Worm (Caenorhabditis elegans) whole organism, late embryonic: ENCODE results near the gene ZK177.9.

ENCODE experiments used
- F13H6.1 ChIP-seq: sonication (generic microtip); optimal IDR thresholded peaks from 2 replicates; lab custom pipeline; 2016; ENCODE audit warnings: missing genetic modification characterization, missing compliant biosample characterization
- K09A11.1 ChIP-seq: sonication (generic microtip); optimal IDR thresholded peaks from 2 replicates; lab custom pipeline; 2017; ENCODE audit warnings: antibody characterized with exemption, mild to moderate bottlenecking, missing genetic modification characterization, missing compliant biosample characterization; ENCODE audit not compliant: insufficient read depth
- ama-1 ChIP-seq: fragments of 150-350 bp; optimal IDR thresholded peaks from 2 replicates; lab custom pipeline; 2014
- ceh-14 ChIP-seq: sonication (generic microtip); optimal IDR thresholded peaks from 2 replicates; lab custom pipeline; 2016; ENCODE audit warnings: missing genotype, missing genetic modification characterization, missing compliant biosample characterization
- ceh-18 ChIP-seq: sonication (generic microtip); optimal IDR thresholded peaks from 2 replicates; lab custom pipeline; 2016; ENCODE audit warnings: missing genetic modification characterization, missing compliant biosample characterization
- ceh-2 ChIP-seq: sonication (generic microtip); optimal IDR thresholded peaks from 2 replicates; lab custom pipeline; 2016; ENCODE audit warnings: missing genotype, missing genetic modification characterization, missing compliant biosample characterization
- ceh-22 ChIP-seq: sonication (generic microtip); optimal IDR thresholded peaks from 2 replicates; lab custom pipeline; 2017; ENCODE audit warnings: missing biosample characterization, missing genetic modification characterization
- ceh-24 ChIP-seq: sonication (generic microtip); optimal IDR thresholded peaks from 2 replicates; lab custom pipeline; 2016; ENCODE audit warnings: mild to moderate bottlenecking, missing genetic modification characterization, missing compliant biosample characterization
- ceh-30 ChIP-seq: fragments of 150-350 bp; optimal IDR thresholded peaks from 2 replicates; lab custom pipeline; 2014; ENCODE audit warnings: missing biosample characterization, missing genetic modification characterization
- ceh-31 ChIP-seq: sonication (generic microtip); optimal IDR thresholded peaks from 2 replicates; lab custom pipeline; 2016; ENCODE audit warnings: missing genetic modification characterization, missing compliant biosample characterization
- ceh-34 ChIP-seq: sonication (generic microtip); optimal IDR thresholded peaks from 2 replicates; lab custom pipeline; 2016; ENCODE audit warnings: mild to moderate bottlenecking, missing genetic modification characterization, missing compliant biosample characterization
- ceh-48 ChIP-seq: sonication (generic microtip); optimal IDR thresholded peaks from 2 replicates; lab custom pipeline; 2016; ENCODE audit warnings: missing genetic modification characterization, inconsistent platforms, missing compliant biosample characterization
- ceh-6 ChIP-seq: fragments of 200-800 bp; sonication (Bioruptor generic); optimal IDR thresholded peaks from 2 replicates; lab custom pipeline; 2018; ENCODE audit warnings: mild to moderate bottlenecking, missing genetic modification characterization, missing compliant biosample characterization
- ceh-9 ChIP-seq: sonication (generic microtip); optimal IDR thresholded peaks from 2 replicates; lab custom pipeline; 2016; ENCODE audit warnings: mild to moderate bottlenecking, missing genetic modification characterization, inconsistent platforms, missing compliant biosample characterization
- che-1 ChIP-seq: sonication (generic microtip); optimal IDR thresholded peaks from 2 replicates; lab custom pipeline; 2016; ENCODE audit warnings: mild to moderate bottlenecking, missing genetic modification characterization, missing compliant biosample characterization
- dmd-4 ChIP-seq: sonication (generic microtip); optimal IDR thresholded peaks from 2 replicates; lab custom pipeline; 2016; ENCODE audit warnings: borderline replicate concordance, missing genetic modification characterization, missing compliant biosample characterization
- elt-2 ChIP-seq: sonication (generic microtip); optimal IDR thresholded peaks from 2 replicates; lab custom pipeline; 2016; ENCODE audit warnings: missing genetic modification reagents, missing genetic modification characterization, missing compliant biosample characterization
- elt-4 ChIP-seq: sonication (generic microtip); optimal IDR thresholded peaks from 2 replicates; lab custom pipeline; 2016; ENCODE audit warnings: missing genetic modification characterization, missing compliant biosample characterization
- ets-4 ChIP-seq: sonication (generic microtip); optimal IDR thresholded peaks from 2 replicates; lab custom pipeline; 2016; ENCODE audit warnings: missing genetic modification characterization, missing compliant biosample characterization
- fax-1 ChIP-seq: sonication (generic microtip); optimal IDR thresholded peaks from 2 replicates; lab custom pipeline; 2016; ENCODE audit warnings: missing genotype, missing genetic modification characterization, missing compliant biosample characterization
- hlh-15 ChIP-seq: sonication (generic microtip); optimal IDR thresholded peaks from 2 replicates; lab custom pipeline; 2016; ENCODE audit warnings: missing genetic modification characterization, missing compliant biosample characterization
- hlh-8 ChIP-seq: sonication (generic microtip); optimal IDR thresholded peaks from 2 replicates; lab custom pipeline; 2016; ENCODE audit warnings: missing genotype, missing genetic modification characterization, missing compliant biosample characterization
- lim-6 ChIP-seq: sonication (generic microtip); optimal IDR thresholded peaks from 2 replicates; lab custom pipeline; 2016; ENCODE audit warnings: missing genetic modification characterization, missing compliant biosample characterization
- nhr-11 ChIP-seq: fragments of 150-350 bp; optimal IDR thresholded peaks from 2 replicates; lab custom pipeline; 2014; ENCODE audit warnings: missing biosample characterization, missing genetic modification characterization
- npax-4 ChIP-seq: sonication (generic microtip); optimal IDR thresholded peaks from 2 replicates; lab custom pipeline; 2016; ENCODE audit warnings: missing genetic modification characterization, missing compliant biosample characterization
- odd-2 ChIP-seq: sonication (generic microtip); optimal IDR thresholded peaks from 2 replicates; lab custom pipeline; 2017; ENCODE audit warnings: antibody characterized with exemption, mild to moderate bottlenecking, missing genetic modification characterization, missing compliant biosample characterization
- pax-1 ChIP-seq: fragments of 150-350 bp; optimal IDR thresholded peaks from 2 replicates; lab custom pipeline; 2014; ENCODE audit warnings: missing biosample characterization, missing genetic modification characterization
- pha-4 ChIP-seq: fragments of 150-350 bp; optimal IDR thresholded peaks from 2 replicates; lab custom pipeline; 2018; ENCODE audit warnings: missing biosample characterization, missing genetic modification reagents, missing genetic modification characterization
- pqm-1 ChIP-seq: sonication (generic microtip); optimal IDR thresholded peaks from 2 replicates; lab custom pipeline; 2016; ENCODE audit warnings: missing genetic modification characterization, missing compliant biosample characterization
- pros-1 ChIP-seq: fragments of 150-350 bp; optimal IDR thresholded peaks from 2 replicates; lab custom pipeline; 2014; ENCODE audit warnings: missing biosample characterization, missing genetic modification reagents, missing genetic modification characterization
- sox-2 ChIP-seq: fragments of 200-800 bp; sonication (Bioruptor generic); IDR thresholded peaks from 2 replicates; pipeline ENCODE4 v1.3.6; 2022; ENCODE audit warnings: missing genetic modification reagents, missing genetic modification characterization, missing compliant biosample characterization
- sox-4 ChIP-seq: sonication (generic microtip); optimal IDR thresholded peaks from 2 replicates; lab custom pipeline; 2017; ENCODE audit warnings: mild to moderate bottlenecking, missing genetic modification characterization, inconsistent platforms, missing compliant biosample characterization
- tbx-2 ChIP-seq: sonication (generic microtip); optimal IDR thresholded peaks from 2 replicates; lab custom pipeline; 2016; ENCODE audit warnings: missing genetic modification characterization, missing compliant biosample characterization
- unc-3 ChIP-seq, 2 experiments: fragments of 200-800 bp in 1 of 2; sonication (Bioruptor generic) in 1 of 2; sonication (generic microtip) in 1 of 2; conservative IDR thresholded peaks in 1 of 2; optimal IDR thresholded peaks in 1 of 2; 2 replicates each; pipeline versions ENCODE4 v1.3.6 to Lab custom; 2016 to 2022; ENCODE audit warnings: missing compliant biosample characterization in 2 of 2, missing genetic modification characterization in 2 of 2, missing genetic modification reagents in 1 of 2
- unc-42 ChIP-seq: sonication (generic microtip); optimal IDR thresholded peaks from 2 replicates; lab custom pipeline; 2016; ENCODE audit warnings: missing genotype, missing genetic modification characterization, missing compliant biosample characterization
- unc-86 ChIP-seq: sonication (generic microtip); optimal IDR thresholded peaks from 2 replicates; lab custom pipeline; 2016; ENCODE audit warnings: missing genetic modification characterization, missing compliant biosample characterization
- zip-5 ChIP-seq: sonication (generic microtip); optimal IDR thresholded peaks from 2 replicates; lab custom pipeline; 2016; ENCODE audit warnings: missing genetic modification characterization, missing compliant biosample characterization

Gene ZK177.9

ce11 chrII:5517643-5518042, at the start of gene ZK177.9:
ZK177.9 (minus strand) TSS chrII:5517743.
- TF ChIP-seq unc-42 (tag; lab: Kevin White, UChicago) (no peak), ceh-24 (no peak), ceh-48 (no peak), pha-4 (tag; lab: Kevin White, UChicago) (no peak), ceh-34 (no peak), unc-3 (GFP tag; conservative IDR thresholded peaks at IDR 0.05; lab: Robert Waterston, UW) (no peak), unc-3 (tag; optimal IDR thresholded peaks at IDR 0.05; lab: Kevin White, UChicago) (no peak), hlh-15 (no peak), pros-1 (no peak), sox-2 (no peak), F13H6.1 (tag; lab: Kevin White, UChicago) (no peak), nhr-11 (tag; lab: Kevin White, UChicago) (no peak), ama-1 (no peak), K09A11.1 (tag; lab: Kevin White, UChicago) (no peak), ceh-6 (GFP tag; lab: Kevin White, UChicago) (no peak), ets-4 (tag; lab: Kevin White, UChicago) (no peak)

- TF ChIP-seq npax-4 (no peak), sox-4 (no peak), sox-2 (no peak), odd-2 (tag; lab: Kevin White, UChicago) (no peak), ceh-22 (tag; lab: Kevin White, UChicago) (no peak), che-1 (tag; lab: Kevin White, UChicago) (no peak)
These were observed 47.6 kb upstream of the ZK177.9 start for ce11 chrII:5565082-5565623.

- peak; percentile 88 for TF ChIP-seq elt-2
- TF ChIP-seq ceh-18: no peak
These were observed 43.8 kb upstream of the ZK177.9 start, which contains the start of gene C17C3.3 for ce11 chrII:5561392-5561791. C17C3.3 (plus strand) TSS chrII:5561737.

ce11 chrII:5557134-5557533, 39.6 kb upstream of the ZK177.9 start:
- TF ChIP-seq elt-2 (peak; percentile 31), ets-4 (tag; lab: Kevin White, UChicago) (no peak)

- TF ChIP-seq ceh-2 (no peak), pax-1 (tag; lab: Kevin White, UChicago) (no peak), ceh-30 (tag; lab: Kevin White, UChicago) (no peak), lim-6 (no peak), hlh-15 (no peak), ceh-31 (tag; lab: Kevin White, UChicago) (no peak), hlh-8 (tag; lab: Kevin White, UChicago) (no peak), dmd-4 (no peak), unc-86 (no peak), ceh-14 (tag; lab: Kevin White, UChicago) (no peak), tbx-2 (no peak), pqm-1 (tag; lab: Kevin White, UChicago) (no peak), zip-5 (no peak), elt-4 (tag; lab: Kevin White, UChicago) (no peak), ceh-22 (tag; lab: Kevin White, UChicago) (no peak), pros-1 (no peak), ceh-9 (no peak), pha-4 (tag; lab: Kevin White, UChicago) (no peak), fax-1 (no peak)
These were observed 38.9 kb upstream of the ZK177.9 start, which contains the start of gene ins-11 for ce11 chrII:5556431-5556830. ins-11 (plus strand) TSS chrII:5556731.
